Worm (Caenorhabditis elegans) whole organism, L3 larva: Measurements from ENCODE around the gene srt-43.

ENCODE experiments used
- nhr-11 ChIP-seq: fragments of 150-350 bp; optimal IDR thresholded peaks from 2 replicates; lab custom pipeline; 2014; ENCODE audit warnings: missing biosample characterization, missing genetic modification characterization
- nhr-77 ChIP-seq: fragments of 150-350 bp; optimal IDR thresholded peaks from 2 replicates; lab custom pipeline; 2014; ENCODE audit warnings: missing biosample characterization, missing genetic modification characterization
- sea-2 ChIP-seq: fragments of 150-350 bp; sonication (generic microtip); optimal IDR thresholded peaks from 4 replicates; lab custom pipeline; 2014; ENCODE audit warnings: missing biosample characterization, missing genetic modification reagents, missing genetic modification characterization
- unc-39 ChIP-seq: sonication (generic microtip); optimal IDR thresholded peaks from 4 replicates; lab custom pipeline; 2017; ENCODE audit warnings: missing biosample characterization, missing genetic modification characterization
- ztf-4 ChIP-seq: fragments of 150-350 bp; optimal IDR thresholded peaks from 2 replicates; lab custom pipeline; 2014; ENCODE audit warnings: missing biosample characterization, missing genetic modification characterization

DNA sequence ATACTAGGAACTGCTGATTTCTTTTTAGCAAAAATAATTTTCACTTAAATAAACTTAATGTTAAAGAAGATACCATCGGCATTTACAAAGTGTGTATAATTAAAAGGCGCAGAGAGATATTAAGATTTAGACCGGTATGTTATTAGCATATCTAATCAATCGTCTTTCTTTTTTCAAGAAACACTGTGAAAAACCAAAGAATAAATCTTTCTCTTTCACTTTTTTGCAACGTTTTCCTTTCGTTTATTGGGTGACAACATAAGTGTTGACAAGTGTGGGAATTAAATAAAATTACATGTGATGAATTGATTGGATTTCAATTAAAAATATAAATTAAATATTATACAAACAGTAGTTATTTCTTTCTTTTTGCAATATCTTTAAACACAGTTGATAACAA, 16.6 kb upstream of the srt-43 start, which contains the start of gene C15C8.8:
- TF ChIP-seq nhr-11 (tag; lab: Kevin White, UChicago) = no peak
- TF ChIP-seq nhr-77 (tag; lab: Kevin White, UChicago) = no peak
- TF ChIP-seq ztf-4 (tag; lab: Kevin White, UChicago) = no peak
- TF ChIP-seq unc-39 (tag; lab: Kevin White, UChicago) = no peak
- TF ChIP-seq sea-2 (GFP tag; lab: Kevin White, UChicago) = no peak
